Worm (Caenorhabditis elegans): ENCODE measurements around the gene iglr-2.

ce11 chrIII:8354644-8355461 lies 23.7 kb upstream of the iglr-2 start, which contains the start of gene unc-116:
- no peak for TF ChIP-seq ceh-14 (tag; optimal IDR thresholded peaks at IDR 0.05)
- TF ChIP-seq ceh-19 (GFP tag; optimal IDR thresholded peaks at IDR 0.05), result no peak
- TF ChIP-seq pat-9 (tag; optimal IDR thresholded peaks at IDR 0.05), result no peak
- TF ChIP-seq T23F11.4 (GFP tag; optimal IDR thresholded peaks at IDR 0.05), result no peak
- TF ChIP-seq npax-4 (tag; optimal IDR thresholded peaks at IDR 0.05), result no peak
- TF ChIP-seq elt-2 (tag; optimal IDR thresholded peaks at IDR 0.05), result no peak
- TF ChIP-seq tbx-2 (tag; optimal IDR thresholded peaks at IDR 0.05), result no peak
